Fruit fly (Drosophila melanogaster) whole organism, adult: ENCODE measurements around the gene CG4270.

ENCODE experiments used
- CG12768 ChIP-seq: fragments of 200-800 bp; sonication (Bioruptor generic); optimal IDR thresholded peaks from 2 replicates; lab custom pipeline; 2017; ENCODE audit warnings: missing biosample characterization, missing genetic modification characterization, mild to moderate bottlenecking, moderate library complexity, missing genetic modification reagents
- CG14711 ChIP-seq: fragments of 200-800 bp; sonication (Bioruptor generic); optimal IDR thresholded peaks from 2 replicates; lab custom pipeline; 2018; ENCODE audit warnings: missing biosample characterization, mild to moderate bottlenecking, missing genetic modification characterization, moderate library complexity
- CG33017 ChIP-seq: fragments of 200-800 bp; sonication (Bioruptor generic); optimal IDR thresholded peaks from 2 replicates; lab custom pipeline; 2018; ENCODE audit warnings: missing biosample characterization, mild to moderate bottlenecking, missing genetic modification characterization, moderate library complexity
- CG7045 ChIP-seq: fragments of 200-800 bp; sonication (Bioruptor generic); optimal IDR thresholded peaks from 2 replicates; lab custom pipeline; 2017; ENCODE audit warnings: missing biosample characterization, mild to moderate bottlenecking, missing genetic modification characterization
- Crg-1 ChIP-seq: fragments of 200-800 bp; sonication (Bioruptor generic); optimal IDR thresholded peaks from 2 replicates; lab custom pipeline; 2016; ENCODE audit warnings: missing biosample characterization, missing genetic modification characterization
- Hr96 ChIP-seq: fragments of 200-800 bp; sonication (Bioruptor generic); optimal IDR thresholded peaks from 2 replicates; lab custom pipeline; 2016; ENCODE audit warnings: missing biosample characterization, missing genetic modification characterization
- Mnt ChIP-seq: fragments of 200-800 bp; sonication (Bioruptor generic); optimal IDR thresholded peaks from 2 replicates; lab custom pipeline; 2016; ENCODE audit warnings: missing biosample characterization, mild to moderate bottlenecking, missing genetic modification characterization
- bab1 ChIP-seq: fragments of 200-800 bp; sonication (Bioruptor generic); optimal IDR thresholded peaks from 3 replicates; lab custom pipeline; 2019; ENCODE audit warnings: missing biosample characterization, mild to moderate bottlenecking, missing genetic modification characterization, moderate library complexity
- cnc ChIP-seq, 2 experiments: fragments of >200 bp; optimal IDR thresholded peaks; 2 replicates each; lab custom pipeline; 2017
- tj ChIP-seq: fragments of 200-800 bp; sonication (Bioruptor generic); optimal IDR thresholded peaks from 3 replicates; lab custom pipeline; 2017; ENCODE audit warnings: missing biosample characterization, mild to moderate bottlenecking, missing genetic modification characterization, moderate library complexity
- toe ChIP-seq: fragments of 200-800 bp; sonication (Bioruptor generic); optimal IDR thresholded peaks from 2 replicates; lab custom pipeline; 2016; ENCODE audit warnings: missing biosample characterization, missing genetic modification characterization

dm6 chr2L:2251175-2251574 is 12.1 kb upstream of the CG4270 start, which contains the start of gene Ser12:
- TF ChIP-seq CG33017 (tag; lab: Kevin White, UChicago) = no peak
- TF ChIP-seq cnc (optimal IDR thresholded peaks at IDR 0.05; lab: Kevin White, UChicago) = no peak
- TF ChIP-seq toe (GFP tag; lab: Kevin White, UChicago) = no peak
- TF ChIP-seq Crg-1 (GFP tag; lab: Kevin White, UChicago) = no peak
- TF ChIP-seq Mnt (GFP tag; lab: Kevin White, UChicago) = no peak
- TF ChIP-seq bab1 = no peak
- no peak for TF ChIP-seq Hr96
- no peak for TF ChIP-seq tj (GFP tag; lab: Kevin White, UChicago)
- no peak for TF ChIP-seq CG14711 (tag; lab: Kevin White, UChicago)
- no peak for TF ChIP-seq CG7045
- no peak for TF ChIP-seq CG12768 (GFP tag; lab: Kevin White, UChicago)
